Worm (Caenorhabditis elegans): ENCODE data around the gene F22E5.8.

DNA sequence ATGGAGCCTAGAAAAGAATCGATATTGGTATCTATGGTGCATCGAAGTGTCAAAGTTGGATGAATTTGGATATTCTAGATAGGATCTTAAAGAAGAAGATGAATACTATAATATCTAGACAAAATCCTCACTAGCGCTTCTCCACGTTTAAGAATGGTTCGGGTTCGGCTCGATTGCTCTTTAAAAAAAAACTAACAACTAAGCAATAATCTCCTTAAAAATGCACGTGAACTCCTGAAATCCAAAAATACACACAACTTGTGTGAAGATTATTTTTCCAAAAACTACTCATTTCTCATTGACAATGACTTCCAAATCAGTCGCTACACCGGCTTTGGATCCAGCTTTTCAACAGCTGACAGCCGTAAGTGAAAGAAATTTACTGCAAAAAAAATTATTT is 8.7 kb upstream of the F22E5.8 start, which contains the start of gene D2062.1:
- TF ChIP-seq ztf-11 (tag; optimal IDR thresholded peaks at IDR 0.05) (no peak), nhr-77 (tag; optimal IDR thresholded peaks at IDR 0.05) (no peak), unc-86 (tag; optimal IDR thresholded peaks at IDR 0.05) (no peak), ces-1 (GFP tag; optimal IDR thresholded peaks at IDR 0.05) (no peak)
